Worm (Caenorhabditis elegans): ENCODE data around the gene ZK1010.5.

ce11 chrIII:13004316-13004715, 17.0 kb upstream of the ZK1010.5 start:
- no peak for TF ChIP-seq aptf-2 (GFP tag; conservative IDR thresholded peaks at IDR 0.05)
- no peak for TF ChIP-seq atf-7 (tag; optimal IDR thresholded peaks at IDR 0.05)
- no peak for TF ChIP-seq F23B12.7 (tag; optimal IDR thresholded peaks at IDR 0.05; ENCODE audit: insufficient read depth)
- no peak for TF ChIP-seq pha-4 (tag; optimal IDR thresholded peaks at IDR 0.05)
- no peak for TF ChIP-seq hsf-1 (GFP tag; IDR thresholded peaks at IDR 0.05)
- TF ChIP-seq F57C9.4 (tag; optimal IDR thresholded peaks at IDR 0.05) = no peak

Measured in whole organism, young adult.